Worm (Caenorhabditis elegans) whole organism, young adult: Measurements from ENCODE around the gene hut-1.

ENCODE experiments used
- D2030.7 ChIP-seq: fragments of 200-800 bp; sonication (Bioruptor generic); IDR thresholded peaks from 2 replicates; pipeline ENCODE4 v1.3.6; 2022; ENCODE audit warnings: missing genetic modification reagents, missing genetic modification characterization, missing compliant biosample characterization
- F37B4.10 ChIP-seq: fragments of 200-800 bp; sonication (Bioruptor generic); IDR thresholded peaks from 2 replicates; pipeline ENCODE4 v1.3.6; 2022; ENCODE audit warnings: missing genetic modification characterization, missing compliant biosample characterization
- T07F8.4 ChIP-seq: sonication (generic microtip); optimal IDR thresholded peaks from 2 replicates; lab custom pipeline; 2016; ENCODE audit warnings: mild to moderate bottlenecking, missing genetic modification characterization, moderate library complexity, missing compliant biosample characterization
- aptf-3 ChIP-seq: fragments of 200-800 bp; sonication (Bioruptor generic); IDR thresholded peaks from 2 replicates; pipeline ENCODE4 v1.3.6; 2022; ENCODE audit warnings: missing genetic modification characterization, missing compliant biosample characterization
- efl-1 ChIP-seq: fragments of 150-350 bp; optimal IDR thresholded peaks from 2 replicates; lab custom pipeline; 2014; ENCODE audit warnings: missing biosample characterization, missing genetic modification reagents, missing genetic modification characterization
- gei-17 ChIP-seq: fragments of 200-800 bp; sonication (Bioruptor generic); optimal IDR thresholded peaks from 2 replicates; lab custom pipeline; 2018; ENCODE audit warnings: mild to moderate bottlenecking, missing genetic modification characterization, missing compliant biosample characterization
- hrde-1 ChIP-seq: sonication (generic microtip); optimal IDR thresholded peaks from 2 replicates; lab custom pipeline; 2016; ENCODE audit warnings: missing genetic modification characterization, mild to moderate bottlenecking, missing compliant biosample characterization, moderate library complexity, missing genotype, missing genetic modification reagents, borderline replicate concordance
- lsy-27 ChIP-seq: sonication (generic microtip); optimal IDR thresholded peaks from 2 replicates; lab custom pipeline; 2017; ENCODE audit warnings: missing genetic modification characterization, mild to moderate bottlenecking, missing compliant biosample characterization, antibody characterized with exemption, missing genotype, borderline replicate concordance; ENCODE audit not compliant: insufficient read depth
- repo-1 ChIP-seq: sonication (generic microtip); optimal IDR thresholded peaks from 2 replicates; lab custom pipeline; 2017; ENCODE audit warnings: mild to moderate bottlenecking, missing genetic modification characterization, missing compliant biosample characterization
- sea-2 ChIP-seq: fragments of 200-800 bp; sonication (Bioruptor generic); IDR thresholded peaks from 2 replicates; pipeline ENCODE4 v1.3.6; 2022; ENCODE audit warnings: missing genetic modification characterization, missing compliant biosample characterization
- snpc-1.1 ChIP-seq: sonication (generic microtip); optimal IDR thresholded peaks from 2 replicates; lab custom pipeline; 2017; ENCODE audit warnings: missing genetic modification characterization, mild to moderate bottlenecking, missing compliant biosample characterization, antibody characterized with exemption, moderate library complexity, missing genotype, missing genetic modification reagents; ENCODE audit not compliant: insufficient read depth
- ztf-25 ChIP-seq: fragments of 200-800 bp; sonication (Bioruptor generic); IDR thresholded peaks from 2 replicates; pipeline ENCODE4 v1.3.6; 2022; ENCODE audit warnings: missing genetic modification reagents, missing genetic modification characterization, missing compliant biosample characterization

DNA sequence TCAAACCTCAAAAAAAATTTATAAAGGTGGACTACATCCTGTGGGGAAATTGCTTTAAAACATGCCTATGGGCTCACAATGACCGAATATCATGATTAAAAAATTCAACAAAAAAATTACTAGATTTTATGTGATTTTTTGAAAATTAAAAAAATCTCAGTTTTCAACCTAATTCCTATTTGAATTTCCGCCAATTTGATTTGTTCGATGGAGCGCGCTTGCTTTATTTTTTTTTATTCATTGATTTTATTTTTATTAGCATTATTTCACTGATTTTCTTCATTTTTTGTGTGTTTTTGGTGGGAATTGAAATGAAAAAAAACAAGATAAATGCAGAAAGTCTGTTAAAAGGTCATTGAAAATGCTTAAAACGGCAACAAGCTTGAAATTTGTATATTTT, 27.6 kb downstream of the hut-1 start:
- TF ChIP-seq aptf-3 (no peak), gei-17 (GFP tag; lab: Kevin White, UChicago) (no peak), lsy-27 (no peak), efl-1 (GFP tag; lab: Kevin White, UChicago) (no peak), D2030.7 (GFP tag; lab: Robert Waterston, UW) (no peak), F37B4.10 (GFP tag; lab: Robert Waterston, UW) (no peak), ztf-25 (GFP tag; lab: Robert Waterston, UW) (no peak), snpc-1.1 (no peak), hrde-1 (tag; lab: Kevin White, UChicago) (no peak), repo-1 (no peak), T07F8.4 (tag; lab: Kevin White, UChicago) (no peak), sea-2 (GFP tag; lab: Robert Waterston, UW) (no peak)
